Fruit fly (Drosophila melanogaster): ENCODE measurements around the gene Ugalt.

Gene Ugalt

dm6 chrX:2703693-2704092 is at the start of gene Ugalt (continued):
- TF ChIP-seq CG10147 (GFP tag; optimal IDR thresholded peaks at IDR 0.05) (peak; percentile 100), MESR4 (GFP tag; optimal IDR thresholded peaks at IDR 0.05) (peak; percentile 100), Dip2 (GFP tag; IDR thresholded peaks at IDR 0.05) (peak; percentile 88), phol (tag; optimal IDR thresholded peaks at IDR 0.05) (peak; percentile 100), CG10979 (tag; optimal IDR thresholded peaks at IDR 0.05) (peak; percentile 100), CG2875 (GFP tag; optimal IDR thresholded peaks at IDR 0.05) (peak; percentile 100), ato (GFP tag; IDR thresholded peaks at IDR 0.05; ENCODE audit: partially characterized antibody) (no peak), lov (optimal IDR thresholded peaks at IDR 0.05) (no peak), lov (GFP tag; IDR thresholded peaks at IDR 0.05) (peak; percentile 100), CG3163 (GFP tag; optimal IDR thresholded peaks at IDR 0.05) (peak; percentile 99), nerfin-2 (GFP tag; IDR thresholded peaks at IDR 0.05; ENCODE audit: partially characterized antibody) (0 out of 2 replicates have a peak, but pooled peaks have one; percentile 27), CG10431 (GFP tag; optimal IDR thresholded peaks at IDR 0.05) (peak; percentile 99), toy (GFP tag; IDR thresholded peaks at IDR 0.05) (peak; percentile 100), ind (GFP tag; optimal IDR thresholded peaks at IDR 0.05) (peak; percentile 100), tgo (GFP tag; IDR thresholded peaks at IDR 0.05) (peak; percentile 100), psq (GFP tag; optimal IDR thresholded peaks at IDR 0.05) (peak; percentile 99), NfI (GFP tag; optimal IDR thresholded peaks at IDR 0.05) (peak; percentile 100), CG10209 (GFP tag; optimal IDR thresholded peaks at IDR 0.05) (peak; percentile 100), Drgx (GFP tag; IDR thresholded peaks at IDR 0.05) (peak; percentile 100), sna (GFP tag; IDR thresholded peaks at IDR 0.05; ENCODE audit: partially characterized antibody) (no peak), CG7963 (GFP tag; IDR thresholded peaks at IDR 0.05; ENCODE audit: partially characterized antibody) (no peak), HHEX (GFP tag; optimal IDR thresholded peaks at IDR 0.05) (peak; percentile 100), CG13287 (GFP tag; IDR thresholded peaks at IDR 0.05; ENCODE audit: partially characterized antibody) (peak; percentile 71), Opbp (GFP tag; IDR thresholded peaks at IDR 0.05; ENCODE audit: partially characterized antibody) (peak; percentile 51; the same call in 1 of the 3 replicates), CG9437 (GFP tag; optimal IDR thresholded peaks at IDR 0.05) (peak; percentile 97), Tbp (GFP tag; optimal IDR thresholded peaks at IDR 0.05) (no peak), bab2 (GFP tag; optimal IDR thresholded peaks at IDR 0.05) (peak; percentile 100), az2 (GFP tag; optimal IDR thresholded peaks at IDR 0.05) (peak; percentile 100), danr (GFP tag; IDR thresholded peaks at IDR 0.05) (peak; percentile 100), CG7928 (GFP tag; optimal IDR thresholded peaks at IDR 0.05) (peak; percentile 96), bcd (GFP tag; optimal IDR thresholded peaks at IDR 0.05) (peak; percentile 100), HLH3B (GFP tag; IDR thresholded peaks at IDR 0.05) (peak; percentile 100), YL-1 (GFP tag; optimal IDR thresholded peaks at IDR 0.05) (peak; percentile 100), CG12744 (GFP tag; optimal IDR thresholded peaks at IDR 0.05) (peak; percentile 100), Trl (optimal IDR thresholded peaks at IDR 0.05) (no peak), Trl (GFP tag; optimal IDR thresholded peaks at IDR 0.05) (peak; percentile 100), CG32532 (GFP tag; IDR thresholded peaks at IDR 0.05) (peak; percentile 100), cato (GFP tag; optimal IDR thresholded peaks at IDR 0.05; ENCODE audit: borderline replicate concordance) (peak; percentile 100), CG10366 (GFP tag; IDR thresholded peaks at IDR 0.05) (peak; percentile 100), ara (GFP tag; IDR thresholded peaks at IDR 0.05) (peak; percentile 100), CG5245 (GFP tag; optimal IDR thresholded peaks at IDR 0.05) (peak; percentile 100), otp (GFP tag; IDR thresholded peaks at IDR 0.05) (peak; percentile 100), CG17186 (GFP tag; optimal IDR thresholded peaks at IDR 0.05) (peak; percentile 98), Poxn (GFP tag; IDR thresholded peaks at IDR 0.05) (peak; percentile 100), CkIIα-i1 (GFP tag; IDR thresholded peaks at IDR 0.05) (peak; percentile 100), insv (GFP tag; optimal IDR thresholded peaks at IDR 0.05) (peak; percentile 86 to 93), grau (tag; optimal IDR thresholded peaks at IDR 0.05) (peak; percentile 100), Chrac-16 (GFP tag; optimal IDR thresholded peaks at IDR 0.05) (peak; percentile 100), wek (GFP tag; optimal IDR thresholded peaks at IDR 0.05) (peak; percentile 100), Taf1 (GFP tag; IDR thresholded peaks at IDR 0.05) (peak; percentile 100), ham (GFP tag; IDR thresholded peaks at IDR 0.05) (peak; percentile 100)

All from whole organism, embryonic.